Fruit fly (Drosophila melanogaster) whole organism, prepupa: ENCODE measurements around the gene hyx.
A peak's percentile ranks its signal among the peaks of the same experiment; 100 is the strongest.

Experiments
- CG10631 ChIP-seq: fragments of 200-800 bp; sonication (Bioruptor generic); optimal IDR thresholded peaks from 2 replicates; lab custom pipeline; 2016; ENCODE audit warnings: missing biosample characterization, missing genetic modification characterization
- CG1621 ChIP-seq: fragments of 200-800 bp; sonication (Bioruptor generic); optimal IDR thresholded peaks from 3 replicates; lab custom pipeline; 2018; ENCODE audit warnings: missing biosample characterization, mild to moderate bottlenecking, missing genetic modification characterization
- CG6792 ChIP-seq: fragments of 200-800 bp; sonication (Bioruptor generic); optimal IDR thresholded peaks from 3 replicates; lab custom pipeline; 2016; ENCODE audit warnings: missing biosample characterization, missing genetic modification characterization
- CG6808 ChIP-seq: fragments of 200-800 bp; sonication (Bioruptor generic); optimal IDR thresholded peaks from 3 replicates; lab custom pipeline; 2017; ENCODE audit warnings: missing biosample characterization, missing genetic modification characterization, mild to moderate bottlenecking, moderate library complexity, missing genetic modification reagents
- CG6854 ChIP-seq: fragments of 200-800 bp; sonication (Bioruptor generic); optimal IDR thresholded peaks from 2 replicates; lab custom pipeline; 2017; ENCODE audit warnings: missing biosample characterization, mild to moderate bottlenecking, missing genetic modification characterization
- CG8632 ChIP-seq: fragments of 200-800 bp; sonication (Bioruptor generic); optimal IDR thresholded peaks from 3 replicates; lab custom pipeline; 2016; ENCODE audit warnings: missing biosample characterization, missing genetic modification characterization
- Lpt ChIP-seq: fragments of 200-800 bp; sonication (Bioruptor generic); optimal IDR thresholded peaks from 3 replicates; lab custom pipeline; 2016; ENCODE audit warnings: missing biosample characterization, missing genetic modification characterization
- Sox14 ChIP-seq: fragments of 200-800 bp; sonication (Bioruptor generic); optimal IDR thresholded peaks from 3 replicates; lab custom pipeline; 2016; ENCODE audit warnings: missing biosample characterization, missing genetic modification characterization
- acj6 ChIP-seq: fragments of 200-800 bp; sonication (Bioruptor generic); optimal IDR thresholded peaks from 3 replicates; lab custom pipeline; 2016; ENCODE audit warnings: missing biosample characterization, missing genetic modification characterization
- spab ChIP-seq: fragments of 200-800 bp; sonication (Bioruptor generic); optimal IDR thresholded peaks from 2 replicates; lab custom pipeline; 2017; ENCODE audit warnings: missing biosample characterization, mild to moderate bottlenecking, missing genetic modification characterization, missing genetic modification reagents

- TF ChIP-seq CG10631 (GFP tag; lab: Kevin White, UChicago) (peak; percentile 48), acj6 (GFP tag; lab: Kevin White, UChicago) (peak; percentile 46), CG6854 (GFP tag; lab: Kevin White, UChicago) (no peak), CG8632 (GFP tag; lab: Kevin White, UChicago) (peak; percentile 63), Lpt (GFP tag; lab: Kevin White, UChicago) (no peak), spab (GFP tag; lab: Kevin White, UChicago) (peak; percentile 48), CG1621 (tag; lab: Kevin White, UChicago) (no peak), CG6808 (GFP tag; lab: Kevin White, UChicago) (peak; percentile 53), CG6792 (peak; percentile 68), Sox14 (GFP tag; lab: Kevin White, UChicago) (peak; percentile 67)
Measured at dm6 chr3R:9053850-9054441, 15.4 kb downstream of the hyx start.
